Fruit fly (Drosophila melanogaster) whole organism, wandering third instar larva: Measurements from ENCODE around the gene Ncc69.

Source experiments
- Abd-B ChIP-seq: fragments of >200 bp; optimal IDR thresholded peaks from 2 replicates; lab custom pipeline; 2017; ENCODE audit warnings: missing biosample characterization, missing genetic modification characterization
- CG32264 ChIP-seq: fragments of 200-800 bp; sonication (Bioruptor generic); optimal IDR thresholded peaks from 2 replicates; lab custom pipeline; 2016; ENCODE audit warnings: missing biosample characterization, missing genetic modification characterization
- CG9705 ChIP-seq: fragments of 200-800 bp; sonication (Bioruptor generic); optimal IDR thresholded peaks from 2 replicates; lab custom pipeline; 2018; ENCODE audit warnings: missing biosample characterization, mild to moderate bottlenecking, missing genetic modification characterization
- CrebA ChIP-seq: fragments of 200-800 bp; sonication (Bioruptor generic); optimal IDR thresholded peaks from 2 replicates; lab custom pipeline; 2016; ENCODE audit warnings: missing biosample characterization, mild to moderate bottlenecking, missing genetic modification characterization, borderline replicate concordance
- Dfd ChIP-seq: fragments of >200 bp; optimal IDR thresholded peaks from 2 replicates; lab custom pipeline; 2017; ENCODE audit warnings: missing biosample characterization, missing genetic modification characterization
- Dif ChIP-seq: fragments of 200-275, 200-300 bp; sonication (Bioruptor generic); optimal IDR thresholded peaks from 2 replicates; lab custom pipeline; 2018; ENCODE audit warnings: missing biosample characterization, missing genetic modification characterization; ENCODE audit not compliant: partially characterized antibody
- GATAd ChIP-seq: sonication (Bioruptor generic); optimal IDR thresholded peaks from 2 replicates; lab custom pipeline; 2016; ENCODE audit warnings: missing biosample characterization, missing genetic modification characterization
- HLH106 ChIP-seq: fragments of 200-800 bp; optimal IDR thresholded peaks from 3 replicates; lab custom pipeline; 2019; ENCODE audit warnings: missing biosample characterization, mild to moderate bottlenecking, missing genetic modification characterization, moderate library complexity
- Hnf4 ChIP-seq: fragments of 200-800 bp; sonication (Bioruptor generic); optimal IDR thresholded peaks from 2 replicates; lab custom pipeline; 2016; ENCODE audit warnings: missing biosample characterization, mild to moderate bottlenecking, missing genetic modification characterization
- Hr78 ChIP-seq: fragments of >200 bp; optimal IDR thresholded peaks from 2 replicates; lab custom pipeline; 2017; ENCODE audit warnings: missing biosample characterization, missing genetic modification characterization
- Hr83 ChIP-seq: fragments of 200-300 bp; sonication (Bioruptor generic); optimal IDR thresholded peaks from 2 replicates; lab custom pipeline; 2016; ENCODE audit warnings: missing biosample characterization, mild to moderate bottlenecking, missing genetic modification characterization, moderate library complexity; ENCODE audit not compliant: poor library complexity, severe bottlenecking
- Jra ChIP-seq: sonication (Bioruptor generic); optimal IDR thresholded peaks from 2 replicates; lab custom pipeline; 2016; ENCODE audit warnings: missing biosample characterization, missing genetic modification characterization
- Mio ChIP-seq: sonication (Bioruptor generic); optimal IDR thresholded peaks from 2 replicates; lab custom pipeline; 2016; ENCODE audit warnings: missing biosample characterization, missing genetic modification characterization
- Myc ChIP-seq: fragments of >200 bp; optimal IDR thresholded peaks from 2 replicates; lab custom pipeline; 2017
- N ChIP-seq: fragments of >200 bp; optimal IDR thresholded peaks from 2 replicates; lab custom pipeline; 2018; ENCODE audit warnings: missing biosample characterization, missing external identifiers, missing genetic modification characterization
- OdsH ChIP-seq: fragments of 200-800 bp; sonication (Bioruptor generic); optimal IDR thresholded peaks from 2 replicates; lab custom pipeline; 2016; ENCODE audit warnings: missing biosample characterization, mild to moderate bottlenecking, missing genetic modification characterization
- Rel ChIP-seq, 2 experiments: fragments of 200-800 bp; sonication (Bioruptor generic) in 1 of 2; optimal IDR thresholded peaks; 2 replicates in 1 of 2; 3 replicates in 1 of 2; lab custom pipeline; 2016 to 2019; ENCODE audit warnings: mild to moderate bottlenecking in 2 of 2, missing biosample characterization in 2 of 2, missing genetic modification characterization in 2 of 2, moderate library complexity in 1 of 2
- Sp1 ChIP-seq: fragments of 200-800 bp; sonication (Bioruptor generic); optimal IDR thresholded peaks from 3 replicates; lab custom pipeline; 2019; ENCODE audit warnings: missing biosample characterization, mild to moderate bottlenecking, missing genetic modification characterization, moderate library complexity
- Vsx2 ChIP-seq: fragments of 200-300, 225-300 bp; sonication (Bioruptor generic); optimal IDR thresholded peaks from 2 replicates; lab custom pipeline; 2018; ENCODE audit warnings: missing biosample characterization, missing genetic modification characterization; ENCODE audit not compliant: partially characterized antibody
- br ChIP-seq: fragments of 200-800 bp; sonication (Bioruptor generic); optimal IDR thresholded peaks from 2 replicates; lab custom pipeline; 2016; ENCODE audit warnings: missing biosample characterization, missing genetic modification characterization
- brk ChIP-seq: fragments of 200-800 bp; sonication (Bioruptor generic); optimal IDR thresholded peaks from 2 replicates; lab custom pipeline; 2016; ENCODE audit warnings: missing biosample characterization, mild to moderate bottlenecking, missing genetic modification characterization
- dl ChIP-seq, 2 experiments: fragments of 175-275, 200-275 bp in 1 of 2; fragments of 200-275 bp in 1 of 2; sonication (Bioruptor generic); optimal IDR thresholded peaks; lab custom pipeline; 2018; ENCODE audit warnings: mild to moderate bottlenecking in 2 of 2, missing biosample characterization in 2 of 2, missing genetic modification characterization in 2 of 2, moderate library complexity in 2 of 2; ENCODE audit not compliant: partially characterized antibody in 2 of 2, insufficient read depth in 1 of 2
- dmrt93B ChIP-seq: fragments of 200-800 bp; sonication (Bioruptor generic); optimal IDR thresholded peaks from 2 replicates; lab custom pipeline; 2018; ENCODE audit warnings: missing biosample characterization, mild to moderate bottlenecking, missing genetic modification characterization
- dsf ChIP-seq: sonication (Bioruptor generic); optimal IDR thresholded peaks from 2 replicates; lab custom pipeline; 2016; ENCODE audit warnings: missing biosample characterization, missing genetic modification characterization, borderline replicate concordance
- ey ChIP-seq: fragments of 200-800 bp; sonication (Bioruptor generic); optimal IDR thresholded peaks from 2 replicates; lab custom pipeline; 2016; ENCODE audit warnings: missing biosample characterization, missing genetic modification characterization
- foxo ChIP-seq, 2 experiments: fragments of 200-800 bp; sonication (Bioruptor generic); optimal IDR thresholded peaks; 2 replicates in 1 of 2; 3 replicates in 1 of 2; lab custom pipeline; 2016 to 2017; ENCODE audit warnings: missing biosample characterization in 2 of 2, missing genetic modification characterization in 2 of 2
- fru ChIP-seq: fragments of 200-800 bp; sonication (Bioruptor generic); optimal IDR thresholded peaks from 3 replicates; lab custom pipeline; 2016; ENCODE audit warnings: missing biosample characterization, mild to moderate bottlenecking, missing genetic modification characterization
- h ChIP-seq: fragments of 200-800 bp; sonication (Bioruptor generic); optimal IDR thresholded peaks from 3 replicates; lab custom pipeline; 2016; ENCODE audit warnings: missing biosample characterization, mild to moderate bottlenecking, missing genetic modification characterization
- jim ChIP-seq: fragments of 175-275, 200-325 bp; sonication (Bioruptor generic); optimal IDR thresholded peaks from 2 replicates; lab custom pipeline; 2016; ENCODE audit warnings: missing biosample characterization, mild to moderate bottlenecking, missing genetic modification characterization
- lola ChIP-seq: fragments of >200 bp; optimal IDR thresholded peaks from 2 replicates; lab custom pipeline; 2017; ENCODE audit warnings: missing biosample characterization, missing genetic modification characterization
- pan ChIP-seq: fragments of >200 bp; optimal IDR thresholded peaks from 2 replicates; lab custom pipeline; 2017
- psq ChIP-seq: fragments of 200-800 bp; sonication (Bioruptor generic); optimal IDR thresholded peaks from 3 replicates; lab custom pipeline; 2017; ENCODE audit warnings: missing biosample characterization, mild to moderate bottlenecking, missing genetic modification characterization, moderate library complexity
- rgr ChIP-seq: fragments of 200-800 bp; sonication (Bioruptor generic); optimal IDR thresholded peaks from 3 replicates; lab custom pipeline; 2016; ENCODE audit warnings: missing biosample characterization, mild to moderate bottlenecking, missing genetic modification characterization
- sage ChIP-seq: fragments of 200-800 bp; sonication (Bioruptor generic); optimal IDR thresholded peaks from 2 replicates; lab custom pipeline; 2016; ENCODE audit warnings: missing biosample characterization, mild to moderate bottlenecking, missing genetic modification characterization
- sv ChIP-seq: fragments of 200-800 bp; sonication (Bioruptor generic); optimal IDR thresholded peaks from 3 replicates; lab custom pipeline; 2016; ENCODE audit warnings: missing biosample characterization, missing genetic modification characterization
- tai ChIP-seq: sonication (Bioruptor generic); optimal IDR thresholded peaks from 2 replicates; lab custom pipeline; 2016; ENCODE audit warnings: missing biosample characterization, missing genetic modification characterization
- usp ChIP-seq: fragments of >200 bp; optimal IDR thresholded peaks from 2 replicates; lab custom pipeline; 2017; ENCODE audit warnings: missing biosample characterization, missing genetic modification characterization
- woc ChIP-seq: sonication (Bioruptor generic); optimal IDR thresholded peaks from 2 replicates; lab custom pipeline; 2016; ENCODE audit warnings: missing biosample characterization, mild to moderate bottlenecking, missing genetic modification characterization

Gene Ncc69

dm6 chr3L:12409343-12410302 lies 18.4 kb upstream of the Ncc69 start:
- TF ChIP-seq OdsH (GFP tag; lab: Kevin White, UChicago) (peak; percentile 7), h (GFP tag; lab: Kevin White, UChicago) (peak; percentile 32), Hr83 (peak; percentile 90), Rel (GFP tag; optimal IDR thresholded peaks at IDR 0.05; lab: Kevin White, UChicago) (peak; percentile 71), Rel (tag; optimal IDR thresholded peaks at IDR 0.05; lab: Kevin White, UChicago) (peak; percentile 88), br (peak; percentile 6), Mio (no peak), rgr (GFP tag; lab: Kevin White, UChicago) (peak; percentile 0), N (GFP tag; lab: Kevin White, UChicago) (no peak)

- TF ChIP-seq Vsx2 (GFP tag; lab: Kevin White, UChicago) (peak; percentile 86), OdsH (GFP tag; lab: Kevin White, UChicago) (no peak), psq (GFP tag; lab: Kevin White, UChicago) (peak; percentile 1), Abd-B (GFP tag; lab: Kevin White, UChicago) (no peak), GATAd (GFP tag; lab: Kevin White, UChicago) (no peak), Rel (GFP tag; optimal IDR thresholded peaks at IDR 0.05; lab: Kevin White, UChicago) (no peak), Rel (tag; optimal IDR thresholded peaks at IDR 0.05; lab: Kevin White, UChicago) (peak; percentile 95), usp (no peak), foxo (GFP tag; optimal IDR thresholded peaks at IDR 0.05; lab: Kevin White, UChicago) (peak in 1 of 2 experiments; percentile 57), Hnf4 (GFP tag; lab: Kevin White, UChicago) (peak; percentile 98), N (GFP tag; lab: Kevin White, UChicago) (no peak), Hr83 (peak; percentile 95), tai (no peak), dmrt93B (GFP tag; lab: Kevin White, UChicago) (peak; percentile 34), ey (GFP tag; lab: Kevin White, UChicago) (peak; percentile 56), br (peak; percentile 30), Dfd (GFP tag; lab: Kevin White, UChicago) (no peak), woc (GFP tag; lab: Kevin White, UChicago) (peak; percentile 68), brk (GFP tag; lab: Kevin White, UChicago) (no peak), HLH106 (tag; lab: Kevin White, UChicago) (peak; percentile 41), Hr78 (GFP tag; lab: Kevin White, UChicago) (no peak), fru (peak; percentile 54), Myc (no peak), Sp1 (GFP tag; lab: Kevin White, UChicago) (peak; percentile 39), dsf (GFP tag; lab: Kevin White, UChicago) (no peak), lola (GFP tag; lab: Kevin White, UChicago) (no peak), rgr (GFP tag; lab: Kevin White, UChicago) (peak; percentile 31), Mio (no peak), CG9705 (GFP tag; lab: Kevin White, UChicago) (no peak), dl (GFP tag; optimal IDR thresholded peaks at IDR 0.05; lab: Kevin White, UChicago; ENCODE audit: insufficient read depth in 1 of 2, partially characterized antibody in 2 of 2) (peak in 1 of 2 experiments; percentile 57), CG32264 (no peak), jim (GFP tag; lab: Kevin White, UChicago) (no peak), Jra (GFP tag; lab: Kevin White, UChicago) (peak; percentile 20), h (GFP tag; lab: Kevin White, UChicago) (peak; percentile 94), pan (lab: Kevin White, UChicago) (no peak), sage (GFP tag; lab: Kevin White, UChicago) (peak; percentile 7), sv (no peak), Dif (GFP tag; lab: Kevin White, UChicago) (peak; percentile 73), CrebA (GFP tag; lab: Kevin White, UChicago) (no peak)
These were observed 17.5 kb upstream of the Ncc69 start for dm6 chr3L:12408513-12409320.
